Fruit fly (Drosophila melanogaster): ENCODE measurements around the gene Fum3.

Gene Fum3

DNA sequence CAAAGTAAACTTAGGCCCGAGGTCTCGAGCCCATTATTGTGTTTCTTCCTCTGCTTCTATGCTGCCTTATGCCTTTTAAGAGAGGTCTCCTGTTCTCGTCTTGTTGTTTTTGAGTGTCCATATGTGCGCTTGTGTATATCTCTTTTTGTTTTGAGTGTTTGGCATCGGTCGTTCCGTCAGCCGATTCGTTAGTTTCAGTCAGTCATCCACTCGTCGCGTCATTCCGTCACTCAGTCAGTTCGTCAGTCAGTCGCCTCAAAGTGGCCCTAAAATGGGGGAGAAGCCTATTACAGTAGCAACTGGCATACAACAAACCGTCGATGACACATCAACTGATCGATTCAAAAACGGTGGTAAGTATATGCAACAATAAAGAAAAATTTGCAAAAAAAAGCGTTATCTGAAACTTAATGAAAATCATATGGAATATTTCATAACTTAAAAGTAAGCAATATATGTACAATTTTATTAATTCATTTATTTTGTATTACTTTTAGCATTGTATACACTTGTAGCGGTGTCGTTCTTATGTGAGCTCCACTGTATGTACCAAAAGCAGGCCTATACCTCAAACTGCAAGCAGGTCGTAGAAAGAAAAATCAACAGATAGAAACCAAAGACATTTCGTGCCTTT, 47.5 kb downstream of the Fum3 start (continued):
- TF ChIP-seq CG31441 (GFP tag; IDR thresholded peaks at IDR 0.05), result peak; percentile 95
- TF ChIP-seq CG9876 (GFP tag; optimal IDR thresholded peaks at IDR 0.05), result peak; percentile 85
- peak; percentile 68 for TF ChIP-seq slou (GFP tag; optimal IDR thresholded peaks at IDR 0.05)
- TF ChIP-seq Aef1 (GFP tag; IDR thresholded peaks at IDR 0.05), result peak; percentile 97
- peak; percentile 83 for TF ChIP-seq Hmr (GFP tag; optimal IDR thresholded peaks at IDR 0.05)
- TF ChIP-seq Side (GFP tag; optimal IDR thresholded peaks at IDR 0.05), result peak; percentile 75
- TF ChIP-seq D19B (GFP tag; optimal IDR thresholded peaks at IDR 0.05), result peak; percentile 65
- peak; percentile 82 for TF ChIP-seq Antp (GFP tag; optimal IDR thresholded peaks at IDR 0.05)
- TF ChIP-seq CG13287 (GFP tag; IDR thresholded peaks at IDR 0.05; ENCODE audit: partially characterized antibody), result no peak
- TF ChIP-seq CG10565 (GFP tag; optimal IDR thresholded peaks at IDR 0.05), result peak; percentile 70
- TF ChIP-seq CG33557 (GFP tag; optimal IDR thresholded peaks at IDR 0.05), result peak; percentile 96
- no peak for TF ChIP-seq cad (GFP tag; optimal IDR thresholded peaks at IDR 0.05)
- peak; percentile 98 for TF ChIP-seq CG14441 (GFP tag; IDR thresholded peaks at IDR 0.05)
- peak; percentile 91 for TF ChIP-seq CG7372 (GFP tag; IDR thresholded peaks at IDR 0.05)
- peak; percentile 19 for TF ChIP-seq Sry-δ (GFP tag; optimal IDR thresholded peaks at IDR 0.05)
- peak; percentile 85 for TF ChIP-seq Gug (GFP tag; IDR thresholded peaks at IDR 0.05)
- peak; percentile 63; the same call in 1 of the 2 replicates for TF ChIP-seq Poxn (GFP tag; IDR thresholded peaks at IDR 0.05)
- peak; percentile 95 for TF ChIP-seq oc (tag; optimal IDR thresholded peaks at IDR 0.05)
- peak; percentile 93 for TF ChIP-seq Mrtf (GFP tag; IDR thresholded peaks at IDR 0.05)
- TF ChIP-seq chinmo (GFP tag; IDR thresholded peaks at IDR 0.05; ENCODE audit: partially characterized antibody), result peak; percentile 76; the same call in 1 of the 4 replicates
- no peak for TF ChIP-seq CG1832 (GFP tag; optimal IDR thresholded peaks at IDR 0.05)
- TF ChIP-seq cg (GFP tag; optimal IDR thresholded peaks at IDR 0.05), result no peak
- TF ChIP-seq CG6813 (GFP tag; optimal IDR thresholded peaks at IDR 0.05), result peak; percentile 90
- TF ChIP-seq HLH54F (GFP tag; optimal IDR thresholded peaks at IDR 0.05), result peak; percentile 90
- peak; percentile 86 for TF ChIP-seq CG15011 (GFP tag; optimal IDR thresholded peaks at IDR 0.05)
- TF ChIP-seq CG2678 (tag; optimal IDR thresholded peaks at IDR 0.05), result peak; percentile 96
- TF ChIP-seq CG1647 (GFP tag; optimal IDR thresholded peaks at IDR 0.05), result peak; percentile 78
- peak; percentile 82 for TF ChIP-seq Camta (GFP tag; optimal IDR thresholded peaks at IDR 0.05)
- peak; percentile 100 for TF ChIP-seq grau (tag; optimal IDR thresholded peaks at IDR 0.05)
- TF ChIP-seq crp (GFP tag; optimal IDR thresholded peaks at IDR 0.05), result peak in 1 of 2 experiments; percentile 56
- peak; percentile 63 for TF ChIP-seq tio (GFP tag; optimal IDR thresholded peaks at IDR 0.05)
- TF ChIP-seq Atf-2 (GFP tag; optimal IDR thresholded peaks at IDR 0.05), result peak; percentile 83
- TF ChIP-seq CG6791 (GFP tag; IDR thresholded peaks at IDR 0.05; ENCODE audit: partially characterized antibody), result no peak
- TF ChIP-seq cwo (GFP tag; optimal IDR thresholded peaks at IDR 0.05), result peak; percentile 84
- peak; percentile 89 for TF ChIP-seq Max (GFP tag; optimal IDR thresholded peaks at IDR 0.05)
- TF ChIP-seq dati (GFP tag; IDR thresholded peaks at IDR 0.05), result peak; percentile 78
- peak; percentile 95 for TF ChIP-seq H15 (GFP tag; IDR thresholded peaks at IDR 0.05)
- peak; percentile 94 for TF ChIP-seq Atf6 (GFP tag; IDR thresholded peaks at IDR 0.05)
- peak; percentile 96 for TF ChIP-seq dysf (GFP tag; IDR thresholded peaks at IDR 0.05)
- peak; percentile 87 for TF ChIP-seq CG18764 (GFP tag; optimal IDR thresholded peaks at IDR 0.05)
- no peak for TF ChIP-seq ems (GFP tag; optimal IDR thresholded peaks at IDR 0.05)
- TF ChIP-seq CG34376 (GFP tag; optimal IDR thresholded peaks at IDR 0.05), result peak; percentile 17
- TF ChIP-seq CG9727 (GFP tag; optimal IDR thresholded peaks at IDR 0.05), result peak; percentile 95
- TF ChIP-seq MTF-1 (GFP tag; optimal IDR thresholded peaks at IDR 0.05; ENCODE audit: borderline replicate concordance), result peak; percentile 84
- peak; percentile 96 for TF ChIP-seq vvl (GFP tag; IDR thresholded peaks at IDR 0.05)
- TF ChIP-seq CG15269 (tag; optimal IDR thresholded peaks at IDR 0.05), result peak; percentile 96
- TF ChIP-seq gro (GFP tag; optimal IDR thresholded peaks at IDR 0.05), result peak; percentile 5
- TF ChIP-seq onecut (GFP tag; IDR thresholded peaks at IDR 0.05), result peak; percentile 92
- TF ChIP-seq HmgD (GFP tag; optimal IDR thresholded peaks at IDR 0.05), result peak; percentile 34
- peak; percentile 83 for TF ChIP-seq toy (GFP tag; IDR thresholded peaks at IDR 0.05)

Data from whole organism, embryonic.